Worm (Caenorhabditis elegans) whole organism, midembryonic: ENCODE measurements around the gene mec-5.

Experiments used
- T22C8.4 ChIP-seq: fragments of 200-800 bp; sonication (Bioruptor generic); IDR thresholded peaks from 2 replicates; pipeline ENCODE4 v1.3.6; 2022; ENCODE audit warnings: missing genetic modification characterization, missing compliant biosample characterization
- flt-1 ChIP-seq: fragments of 200-800 bp; sonication (Bioruptor generic); IDR thresholded peaks from 2 replicates; pipeline ENCODE4 v1.3.6; 2022; ENCODE audit warnings: missing genetic modification characterization, missing compliant biosample characterization
- klf-2 ChIP-seq: fragments of 200-800 bp; sonication (Bioruptor generic); conservative IDR thresholded peaks from 2 replicates; pipeline ENCODE4 v1.3.6; 2022; ENCODE audit warnings: missing genetic modification reagents, missing genetic modification characterization, missing compliant biosample characterization
- med-1 ChIP-seq: sonication (generic microtip); optimal IDR thresholded peaks from 2 replicates; lab custom pipeline; 2017; ENCODE audit warnings: missing genetic modification characterization, mild to moderate bottlenecking, missing compliant biosample characterization, antibody characterized with exemption, missing genetic modification reagents; ENCODE audit not compliant: insufficient read depth
- ref-1 ChIP-seq: fragments of 200-800 bp; sonication (Bioruptor generic); conservative IDR thresholded peaks from 2 replicates; pipeline ENCODE4 v1.3.6; 2022; ENCODE audit warnings: missing genetic modification reagents, missing genetic modification characterization, missing compliant biosample characterization
- tab-1 ChIP-seq: fragments of 200-800 bp; sonication (Bioruptor generic); IDR thresholded peaks from 2 replicates; pipeline ENCODE4 v1.3.6; 2022; ENCODE audit warnings: missing genetic modification characterization, missing compliant biosample characterization

DNA sequence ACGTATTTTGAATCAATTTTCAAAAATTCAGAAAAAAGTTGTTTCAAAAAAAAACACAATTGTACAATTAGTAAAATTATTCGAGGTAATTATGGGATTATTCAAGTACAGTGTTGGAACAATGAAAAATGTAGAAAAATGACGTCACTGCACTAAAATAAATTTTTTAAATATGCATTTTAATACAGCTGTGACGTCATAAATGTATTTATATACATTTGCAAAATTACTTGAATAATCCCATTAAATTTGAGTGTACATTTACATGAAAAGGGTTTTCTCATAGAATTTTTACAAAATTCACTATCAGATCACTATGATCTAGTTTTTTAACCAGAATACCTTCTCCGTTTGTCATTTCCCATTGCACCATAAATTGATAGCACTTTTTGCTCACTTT lies 44.8 kb downstream of the mec-5 start:
- TF ChIP-seq tab-1 (GFP tag; lab: Robert Waterston, UW): no peak
- no peak for TF ChIP-seq flt-1
- TF ChIP-seq med-1 (GFP tag; lab: Kevin White, UChicago): no peak
- TF ChIP-seq klf-2 (GFP tag; lab: Robert Waterston, UW): no peak
- no peak for TF ChIP-seq ref-1 (GFP tag; lab: Robert Waterston, UW)
- no peak for TF ChIP-seq T22C8.4
